Fruit fly (Drosophila melanogaster): ENCODE data around the gene Hsp83.
A peak's percentile ranks its signal among the peaks of the same experiment; 100 is the strongest.

The Hsp83 gene

dm6 chr3L:3205349-3205748, 12.6 kb downstream of the Hsp83 start, which contains the start of gene CG32277:
Gene CG32277 (minus strand): TSS chr3L:3205449.
- TF ChIP-seq CG8478 (optimal IDR thresholded peaks at IDR 0.05): no peak
- TF ChIP-seq CTCF (optimal IDR thresholded peaks at IDR 0.05): no peak

- no peak for TF ChIP-seq CTCF (optimal IDR thresholded peaks at IDR 0.05)
- TF ChIP-seq CG8478 (optimal IDR thresholded peaks at IDR 0.05): no peak
Observed at dm6 chr3L:3206263-3206662, 13.5 kb downstream of the Hsp83 start, which contains the start of gene CG33160. Gene CG33160 (minus strand): TSS chr3L:3206363.

dm6 chr3L:3208895-3209294, 16.1 kb downstream of the Hsp83 start, which contains the start of the genes CG32269 and CG32270:
Gene CG32269 (minus strand): TSS chr3L:3208985.
Gene CG32270 (minus strand): TSS chr3L:3208985.
- TF ChIP-seq CG8478 (optimal IDR thresholded peaks at IDR 0.05) (no peak), CTCF (optimal IDR thresholded peaks at IDR 0.05) (no peak)

- no peak for TF ChIP-seq CTCF (optimal IDR thresholded peaks at IDR 0.05)
- no peak for TF ChIP-seq CG8478 (optimal IDR thresholded peaks at IDR 0.05)
Observed at dm6 chr3L:3218859-3219258, 26.1 kb downstream of the Hsp83 start, which contains the start of the genes hob and nSMase. Gene hob (minus strand): TSS chr3L:3218920. Gene nSMase (plus strand): TSS chr3L:3219156.

dm6 chr3L:3222643-3223389, 30.0 kb downstream of the Hsp83 start, which contains the start of the genes RpL28 and eIF1:
Gene RpL28 (minus strand): TSS chr3L:3222960.
Gene eIF1 (plus strand): TSS chr3L:3223341.
- no peak for TF ChIP-seq CTCF (optimal IDR thresholded peaks at IDR 0.05)
- no peak for TF ChIP-seq CG8478 (optimal IDR thresholded peaks at IDR 0.05)

- TF ChIP-seq CG8478 (optimal IDR thresholded peaks at IDR 0.05) (no peak), CTCF (optimal IDR thresholded peaks at IDR 0.05) (no peak)
Observed at dm6 chr3L:3223390-3223914, 30.7 kb downstream of the Hsp83 start.

- TF ChIP-seq CTCF (optimal IDR thresholded peaks at IDR 0.05): peak in 1 of 2 experiments; percentile 61
- TF ChIP-seq CG8478 (optimal IDR thresholded peaks at IDR 0.05): no peak
Observed at dm6 chr3L:3224740-3225719, 32.3 kb downstream of the Hsp83 start, which contains the start of gene Larp4B. Gene Larp4B (plus strand): TSS chr3L:3224838.

dm6 chr3L:3225769-3226457, 33.1 kb downstream of the Hsp83 start:
- no peak for TF ChIP-seq CG8478 (optimal IDR thresholded peaks at IDR 0.05)

dm6 chr3L:3226458-3226783, 33.7 kb downstream of the Hsp83 start:
- TF ChIP-seq CTCF (optimal IDR thresholded peaks at IDR 0.05) (no peak), CG8478 (optimal IDR thresholded peaks at IDR 0.05) (no peak)

- TF ChIP-seq CTCF (optimal IDR thresholded peaks at IDR 0.05) (no peak), CG8478 (optimal IDR thresholded peaks at IDR 0.05) (no peak)
Observed at dm6 chr3L:3236319-3236718, 43.5 kb downstream of the Hsp83 start.

- TF ChIP-seq CG8478 (optimal IDR thresholded peaks at IDR 0.05): no peak
- TF ChIP-seq CTCF (optimal IDR thresholded peaks at IDR 0.05): peak; percentile 40 to 65
Observed at dm6 chr3L:3239033-3239752, 46.4 kb downstream of the Hsp83 start, which contains the start of gene CG17746. Gene CG17746 (minus strand): TSS chr3L:3239578.

- TF ChIP-seq CTCF (optimal IDR thresholded peaks at IDR 0.05): no peak
- no peak for TF ChIP-seq CG8478 (optimal IDR thresholded peaks at IDR 0.05)
Observed at dm6 chr3L:3239785-3240596, 47.2 kb downstream of the Hsp83 start.
